Fruit fly (Drosophila melanogaster) S2 (cell line): Measurements from ENCODE around the gene CG14074.

ENCODE experiments used
- CG8478 ChIP-seq: fragments of >200 bp; optimal IDR thresholded peaks from 2 replicates; lab custom pipeline; 2018
- CTCF ChIP-seq, 2 experiments: fragments of >200 bp; optimal IDR thresholded peaks; 2 replicates each; lab custom pipeline; 2018

- no peak for TF ChIP-seq CG8478 (lab: Kevin White, UChicago)
- no peak for TF ChIP-seq CTCF (optimal IDR thresholded peaks at IDR 0.05; lab: Kevin White, UChicago)
Observed at dm6 chr3L:18846272-18846741, 19.7 kb upstream of the CG14074 start.
